Worm (Caenorhabditis elegans): ENCODE results near the gene lipl-8.

Gene lipl-8

DNA sequence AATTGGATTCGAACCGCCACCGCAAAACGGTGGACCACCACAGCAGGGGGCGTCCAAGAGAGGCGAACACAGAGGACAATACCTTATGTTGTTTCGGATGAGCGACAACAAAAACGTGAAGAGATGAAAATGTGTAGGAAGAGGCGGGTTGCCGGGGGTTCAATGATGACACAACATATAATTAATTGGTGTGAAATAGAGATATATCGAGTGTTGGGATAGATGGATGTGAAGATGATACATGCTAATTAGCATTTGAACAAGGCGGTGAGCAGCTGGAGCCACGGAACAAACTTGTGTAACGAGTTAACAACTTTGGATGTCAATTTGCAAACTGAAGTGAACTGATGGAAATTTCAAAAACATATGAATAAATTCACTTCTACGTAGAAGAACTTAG lies 43.8 kb upstream of the lipl-8 start:
- peak in 1 of 2 experiments; percentile 83 for TF ChIP-seq unc-62 (GFP tag; optimal IDR thresholded peaks at IDR 0.05 in 1 of 2)
- no peak for TF ChIP-seq unc-62 (tag; optimal IDR thresholded peaks at IDR 0.05)
- TF ChIP-seq egl-43 (GFP tag; IDR thresholded peaks at IDR 0.05), result no peak
- TF ChIP-seq cey-2 (tag; optimal IDR thresholded peaks at IDR 0.05; ENCODE audit: borderline replicate concordance, insufficient read depth), result no peak
- no peak for TF ChIP-seq lin-38 (GFP tag; IDR thresholded peaks at IDR 0.05)

DNA sequence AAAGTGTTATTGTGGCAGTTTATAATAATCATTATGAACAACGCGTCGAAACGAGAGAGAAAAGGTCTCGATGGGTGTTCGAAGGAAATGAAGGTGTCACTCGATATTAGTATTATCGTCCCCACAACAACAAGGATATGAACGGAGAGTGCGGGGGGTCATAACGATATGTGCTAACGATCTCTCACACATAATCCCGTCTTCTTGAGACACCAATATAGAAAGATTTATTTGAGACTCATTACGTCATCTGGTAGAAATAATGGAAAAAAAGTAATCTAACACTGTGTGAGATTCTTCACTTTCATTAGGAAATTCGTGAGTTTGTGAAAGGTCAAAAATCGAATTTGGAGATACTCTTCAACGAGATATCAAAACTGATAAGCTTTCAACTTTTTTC lies 43.2 kb upstream of the lipl-8 start:
- no peak for TF ChIP-seq mdt-29 (GFP tag; IDR thresholded peaks at IDR 0.05)
- no peak for TF ChIP-seq fkh-10 (GFP tag; optimal IDR thresholded peaks at IDR 0.05)
- TF ChIP-seq unc-62 (GFP tag; optimal IDR thresholded peaks at IDR 0.05 in 1 of 2), result peak in 1 of 2 experiments; percentile 76
- TF ChIP-seq unc-62 (tag; optimal IDR thresholded peaks at IDR 0.05), result no peak
- no peak for TF ChIP-seq hlh-11 (tag; optimal IDR thresholded peaks at IDR 0.05)
- no peak for TF ChIP-seq sdz-12 (GFP tag; optimal IDR thresholded peaks at IDR 0.05)
- TF ChIP-seq Y5F2A.4 (GFP tag; optimal IDR thresholded peaks at IDR 0.05), result no peak
- TF ChIP-seq mxl-3 (GFP tag; optimal IDR thresholded peaks at IDR 0.05), result no peak
- TF ChIP-seq zfp-2 (tag; optimal IDR thresholded peaks at IDR 0.05), result no peak
- no peak for TF ChIP-seq unc-130 (GFP tag; optimal IDR thresholded peaks at IDR 0.05)

DNA sequence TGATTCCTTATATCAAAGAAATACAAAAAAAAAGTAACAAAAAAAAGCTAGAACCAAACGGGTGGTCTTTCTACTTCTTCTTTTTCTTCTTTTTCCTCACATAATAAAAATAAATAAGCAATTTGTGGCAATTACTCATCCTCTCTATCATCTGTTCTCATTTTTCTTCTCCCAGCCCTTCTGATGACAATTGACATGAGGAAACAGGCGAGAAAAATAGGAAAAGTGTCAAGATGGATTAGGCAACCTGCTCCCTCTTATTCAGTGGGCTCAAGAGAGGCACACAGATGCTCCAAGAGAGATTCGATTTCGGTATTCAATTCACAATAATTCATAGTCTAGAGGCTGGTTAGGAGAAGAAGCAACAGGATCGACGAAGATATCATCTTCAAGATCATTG lies 42.3 kb upstream of the lipl-8 start:
- TF ChIP-seq unc-62 (GFP tag; optimal IDR thresholded peaks at IDR 0.05 in 1 of 2) (peak in 1 of 2 experiments; percentile 83), unc-62 (tag; optimal IDR thresholded peaks at IDR 0.05) (no peak), ZK546.5 (tag; optimal IDR thresholded peaks at IDR 0.05) (no peak)

DNA sequence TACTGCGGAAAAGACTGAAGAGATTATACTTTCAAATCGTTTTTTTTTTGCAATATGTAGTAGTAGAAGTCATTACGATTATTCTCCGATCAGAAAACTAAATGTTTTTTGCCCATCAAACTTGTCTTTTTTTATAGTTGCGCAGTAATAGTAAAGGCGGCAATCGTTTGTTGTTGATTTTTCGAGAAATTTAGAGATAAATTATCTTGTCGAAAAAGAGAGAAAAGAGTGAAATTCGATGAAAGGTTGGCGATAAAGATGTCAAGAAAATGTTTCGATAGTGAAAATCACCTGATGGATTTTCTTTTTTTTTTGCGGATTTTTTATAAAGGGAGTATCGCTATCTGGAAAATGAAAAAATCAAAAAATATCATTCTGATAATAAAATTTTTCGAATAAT lies 40.0 kb upstream of the lipl-8 start:
- TF ChIP-seq daf-16 (GFP tag; optimal IDR thresholded peaks at IDR 0.05), result no peak
- TF ChIP-seq daf-16 (tag; optimal IDR thresholded peaks at IDR 0.05), result no peak
- no peak for TF ChIP-seq sdz-12 (GFP tag; optimal IDR thresholded peaks at IDR 0.05)
- TF ChIP-seq ctbp-1 (GFP tag; IDR thresholded peaks at IDR 0.05), result no peak
- no peak for TF ChIP-seq nhr-25 (tag; optimal IDR thresholded peaks at IDR 0.05; ENCODE audit: borderline replicate concordance, insufficient read depth)
- TF ChIP-seq cey-2 (tag; optimal IDR thresholded peaks at IDR 0.05; ENCODE audit: borderline replicate concordance, insufficient read depth), result no peak
- peak; percentile 4 for TF ChIP-seq nhr-28 (tag; optimal IDR thresholded peaks at IDR 0.05)
- TF ChIP-seq pqm-1 (tag; optimal IDR thresholded peaks at IDR 0.05), result no peak

DNA sequence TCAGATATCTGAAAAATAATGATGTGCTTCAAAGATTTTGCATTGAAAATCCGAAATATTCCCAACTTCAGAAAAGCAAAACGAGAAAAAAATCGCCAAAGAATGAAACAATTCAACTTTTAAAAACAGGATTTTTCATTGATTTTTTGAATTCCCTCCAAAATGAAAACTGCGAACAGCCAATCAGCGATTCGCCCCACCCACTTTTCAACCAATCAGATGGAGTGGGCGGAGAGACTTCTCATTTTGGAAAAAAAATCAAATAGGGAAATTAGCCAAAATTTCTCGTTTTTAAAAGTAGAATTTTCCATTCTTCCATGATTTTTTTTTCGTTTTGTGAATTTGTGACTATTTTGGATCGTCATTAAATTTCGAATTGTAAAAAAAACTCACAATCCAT lies 36.3 kb upstream of the lipl-8 start:
- TF ChIP-seq lin-13 (GFP tag; optimal IDR thresholded peaks at IDR 0.05) (no peak), aha-1 (tag) (peak; percentile 77), ztf-7 (tag; optimal IDR thresholded peaks at IDR 0.05) (no peak)

DNA sequence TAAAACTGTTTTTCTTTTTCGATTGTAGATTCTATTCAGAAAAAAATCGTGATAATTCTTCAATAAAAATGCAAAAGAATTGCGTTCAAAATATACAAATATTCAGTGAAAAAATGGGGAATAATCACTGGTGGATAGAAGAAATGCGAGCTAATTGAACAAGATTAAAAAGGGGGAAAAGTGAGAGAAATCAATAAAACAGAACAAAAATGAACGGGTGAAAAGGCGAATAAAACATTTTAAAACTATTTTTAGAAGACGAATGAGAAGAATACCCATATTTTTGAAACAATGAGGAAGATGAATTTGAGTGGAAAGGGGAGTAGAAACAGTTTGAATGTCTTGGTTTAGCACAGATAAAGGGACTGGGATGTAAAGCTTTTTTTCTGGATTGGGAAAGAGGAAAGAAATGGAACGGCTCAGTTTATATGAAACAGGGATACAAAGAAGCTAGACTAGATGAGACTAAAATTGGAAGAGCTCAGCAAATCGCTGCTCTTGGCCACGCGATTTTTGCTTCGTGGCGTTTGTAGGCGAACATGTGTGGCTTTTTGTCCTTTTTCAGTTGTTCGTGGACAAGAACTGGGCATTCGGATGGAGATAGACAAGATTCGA lies 35.8 kb upstream of the lipl-8 start, which contains the start of gene Y50E8A.12:
Gene Y50E8A.12, minus strand, starts transcription at position 51 of the 615 bp plus-strand sequence.
- TF ChIP-seq unc-62 (GFP tag; optimal IDR thresholded peaks at IDR 0.05 in 1 of 2), result peak in 1 of 2 experiments; percentile 95
- TF ChIP-seq unc-62 (tag; optimal IDR thresholded peaks at IDR 0.05), result no peak
- no peak for TF ChIP-seq ZK337.2 (GFP tag; IDR thresholded peaks at IDR 0.05)

DNA sequence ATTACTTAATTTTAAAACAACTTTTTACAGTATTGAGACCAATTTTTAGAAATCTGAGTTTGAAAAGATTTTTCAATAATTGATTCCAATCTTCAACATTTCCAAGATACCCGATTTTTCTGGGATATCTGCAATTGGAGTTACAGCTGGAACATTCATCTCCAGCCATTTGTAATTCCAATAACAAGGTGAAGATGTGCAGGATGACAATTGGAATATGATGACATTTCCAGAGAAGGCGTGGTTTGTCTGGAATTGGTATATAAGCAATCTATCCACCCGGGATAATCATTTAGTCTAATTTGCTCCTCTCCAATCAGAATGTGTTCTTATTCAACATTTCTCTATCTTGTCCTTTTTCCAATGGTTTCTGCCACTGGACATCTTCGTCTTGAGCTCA lies 32.6 kb upstream of the lipl-8 start, which contains the start of gene Y50E8A.11:
Gene Y50E8A.11, plus strand, starts transcription at position 301 of the 400 bp plus-strand sequence.
- TF ChIP-seq pqm-1 (tag; optimal IDR thresholded peaks at IDR 0.05), result no peak
- no peak for TF ChIP-seq ceh-32 (tag; optimal IDR thresholded peaks at IDR 0.05; ENCODE audit: poor library complexity)
- no peak for TF ChIP-seq madf-9 (GFP tag; conservative IDR thresholded peaks at IDR 0.05)
- no peak for TF ChIP-seq tag-97 (GFP tag; IDR thresholded peaks at IDR 0.05)
- TF ChIP-seq dmd-6 (GFP tag; IDR thresholded peaks at IDR 0.05), result no peak
- no peak for TF ChIP-seq mep-1 (tag; optimal IDR thresholded peaks at IDR 0.05)
- TF ChIP-seq hlh-11 (tag; optimal IDR thresholded peaks at IDR 0.05), result no peak
- no peak for TF ChIP-seq dve-1 (tag; optimal IDR thresholded peaks at IDR 0.05; ENCODE audit: insufficient read depth)
- no peak for TF ChIP-seq ces-1 (GFP tag; optimal IDR thresholded peaks at IDR 0.05)
- no peak for TF ChIP-seq ztf-7 (tag; optimal IDR thresholded peaks at IDR 0.05)
- TF ChIP-seq fos-1 (tag; optimal IDR thresholded peaks at IDR 0.05), result no peak
- no peak for TF ChIP-seq ceh-82 (tag; optimal IDR thresholded peaks at IDR 0.05)
- TF ChIP-seq Y105C5A.15 (GFP tag; IDR thresholded peaks at IDR 0.05), result no peak
- no peak for TF ChIP-seq hif-1 (tag; optimal IDR thresholded peaks at IDR 0.05)
- TF ChIP-seq dmd-8 (GFP tag; IDR thresholded peaks at IDR 0.05), result no peak
- no peak for TF ChIP-seq daf-12 (tag; optimal IDR thresholded peaks at IDR 0.05)
- TF ChIP-seq unc-39 (tag; optimal IDR thresholded peaks at IDR 0.05), result no peak
- no peak for TF ChIP-seq zfp-3 (GFP tag; conservative IDR thresholded peaks at IDR 0.05)

Measured in whole organism, L4 larva.